Fruit fly (Drosophila melanogaster) whole organism, wandering third instar larva: ENCODE data around the gene CG32073.

Experiments
- CG32264 ChIP-seq: fragments of 200-800 bp; sonication (Bioruptor generic); optimal IDR thresholded peaks from 2 replicates; lab custom pipeline; 2016; ENCODE audit warnings: missing biosample characterization, missing genetic modification characterization
- Dfd ChIP-seq: fragments of >200 bp; optimal IDR thresholded peaks from 2 replicates; lab custom pipeline; 2017; ENCODE audit warnings: missing biosample characterization, missing genetic modification characterization
- Dif ChIP-seq: fragments of 200-275, 200-300 bp; sonication (Bioruptor generic); optimal IDR thresholded peaks from 2 replicates; lab custom pipeline; 2018; ENCODE audit warnings: missing biosample characterization, missing genetic modification characterization; ENCODE audit not compliant: partially characterized antibody
- GATAd ChIP-seq: sonication (Bioruptor generic); optimal IDR thresholded peaks from 2 replicates; lab custom pipeline; 2016; ENCODE audit warnings: missing biosample characterization, missing genetic modification characterization
- HLH106 ChIP-seq: fragments of 200-800 bp; optimal IDR thresholded peaks from 3 replicates; lab custom pipeline; 2019; ENCODE audit warnings: missing biosample characterization, mild to moderate bottlenecking, missing genetic modification characterization, moderate library complexity
- Jra ChIP-seq: sonication (Bioruptor generic); optimal IDR thresholded peaks from 2 replicates; lab custom pipeline; 2016; ENCODE audit warnings: missing biosample characterization, missing genetic modification characterization
- Mio ChIP-seq: sonication (Bioruptor generic); optimal IDR thresholded peaks from 2 replicates; lab custom pipeline; 2016; ENCODE audit warnings: missing biosample characterization, missing genetic modification characterization
- dsf ChIP-seq: sonication (Bioruptor generic); optimal IDR thresholded peaks from 2 replicates; lab custom pipeline; 2016; ENCODE audit warnings: missing biosample characterization, missing genetic modification characterization, borderline replicate concordance
- ey ChIP-seq: fragments of 200-800 bp; sonication (Bioruptor generic); optimal IDR thresholded peaks from 2 replicates; lab custom pipeline; 2016; ENCODE audit warnings: missing biosample characterization, missing genetic modification characterization
- foxo ChIP-seq, 2 experiments: fragments of 200-800 bp; sonication (Bioruptor generic); optimal IDR thresholded peaks; 2 replicates in 1 of 2; 3 replicates in 1 of 2; lab custom pipeline; 2016 to 2017; ENCODE audit warnings: missing biosample characterization in 2 of 2, missing genetic modification characterization in 2 of 2
- fru ChIP-seq: fragments of 200-800 bp; sonication (Bioruptor generic); optimal IDR thresholded peaks from 3 replicates; lab custom pipeline; 2016; ENCODE audit warnings: missing biosample characterization, mild to moderate bottlenecking, missing genetic modification characterization
- h ChIP-seq: fragments of 200-800 bp; sonication (Bioruptor generic); optimal IDR thresholded peaks from 3 replicates; lab custom pipeline; 2016; ENCODE audit warnings: missing biosample characterization, mild to moderate bottlenecking, missing genetic modification characterization
- lola ChIP-seq: fragments of >200 bp; optimal IDR thresholded peaks from 2 replicates; lab custom pipeline; 2017; ENCODE audit warnings: missing biosample characterization, missing genetic modification characterization
- usp ChIP-seq: fragments of >200 bp; optimal IDR thresholded peaks from 2 replicates; lab custom pipeline; 2017; ENCODE audit warnings: missing biosample characterization, missing genetic modification characterization

DNA sequence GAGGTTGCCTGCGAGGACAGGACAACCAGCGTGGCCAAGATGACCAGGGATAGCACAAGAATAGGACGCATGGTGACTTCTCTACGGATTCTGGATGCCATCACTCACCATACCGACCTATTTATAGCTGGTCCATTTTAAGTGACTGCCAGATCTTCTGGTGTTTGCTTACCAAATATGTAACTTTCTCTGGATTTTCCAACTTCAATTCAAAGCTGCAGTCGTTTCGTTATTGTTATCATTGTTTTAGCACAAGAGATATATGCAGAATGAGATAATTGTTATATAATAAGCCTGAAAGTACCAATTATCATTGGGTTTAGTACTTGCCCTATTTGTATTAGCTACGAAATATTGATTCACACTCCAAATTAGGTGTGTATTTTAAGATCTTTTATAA is 3.6 kb downstream of the CG32073 start, which contains the start of gene CG32071:
- TF ChIP-seq HLH106 (tag; lab: Kevin White, UChicago) (no peak), lola (GFP tag; lab: Kevin White, UChicago) (no peak), foxo (GFP tag; optimal IDR thresholded peaks at IDR 0.05; lab: Kevin White, UChicago) (no peak), usp (GFP tag; lab: Kevin White, UChicago) (no peak), Dif (GFP tag; lab: Kevin White, UChicago) (no peak), Dfd (GFP tag; lab: Kevin White, UChicago) (no peak), CG32264 (GFP tag; lab: Kevin White, UChicago) (no peak), ey (no peak), Mio (GFP tag; lab: Kevin White, UChicago) (no peak), Jra (GFP tag; lab: Kevin White, UChicago) (no peak), GATAd (no peak), dsf (GFP tag; lab: Kevin White, UChicago) (no peak), fru (GFP tag; lab: Kevin White, UChicago) (no peak), h (GFP tag; lab: Kevin White, UChicago) (no peak)
